Worm (Caenorhabditis elegans) whole organism, L4/young adult: ENCODE results near the gene xdh-1.
"Not testable (repeated sequence)": the region's sequence is repeated elsewhere in the genome, so short reads cannot be mapped to it uniquely, and the experiment has no call there.

ENCODE experiments used
- W03F9.2 ChIP-seq: fragments of 150-350 bp; optimal IDR thresholded peaks from 2 replicates; lab custom pipeline; 2014; ENCODE audit warnings: missing biosample characterization, missing genetic modification characterization
- dao-5 ChIP-seq: sonication (generic microtip); optimal IDR thresholded peaks from 2 replicates; lab custom pipeline; 2016; ENCODE audit warnings: missing genotype, missing genetic modification characterization, moderate library complexity, missing compliant biosample characterization
- him-1 ChIP-seq: sonication (generic microtip); optimal IDR thresholded peaks from 2 replicates; lab custom pipeline; 2016; ENCODE audit warnings: missing genotype, missing genetic modification reagents, missing genetic modification characterization, missing compliant biosample characterization

xdh-1 gene

DNA sequence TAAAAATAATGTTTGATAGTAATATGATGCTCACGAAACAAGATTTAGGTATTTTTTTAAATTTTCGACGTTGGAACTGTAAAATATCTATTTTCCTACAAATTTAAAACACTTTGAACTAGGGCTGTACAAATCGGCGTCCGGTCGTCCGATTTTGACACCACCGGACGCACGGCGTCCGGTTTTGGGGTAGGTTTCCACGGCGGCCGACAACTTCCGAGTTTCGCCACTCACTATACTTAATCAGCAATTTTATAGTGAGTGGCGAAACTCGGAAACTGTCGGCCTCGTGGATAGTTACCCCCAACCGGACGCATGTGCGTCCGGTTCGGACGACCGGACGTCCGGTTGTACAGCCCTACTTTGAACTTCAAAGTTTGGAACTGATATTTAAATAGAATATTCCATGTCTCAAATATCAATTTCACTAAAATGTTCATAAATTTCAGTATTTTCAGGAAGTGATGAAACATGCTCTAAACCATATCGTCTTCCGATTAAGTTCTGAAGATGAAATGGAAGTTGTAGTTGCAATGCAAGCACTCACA lies 35.4 kb downstream of the xdh-1 start:
- TF ChIP-seq him-1 (tag; lab: Kevin White, UChicago) = no peak
- no peak for TF ChIP-seq dao-5 (tag; lab: Kevin White, UChicago)
- no peak for TF ChIP-seq W03F9.2 (tag; lab: Kevin White, UChicago)

DNA sequence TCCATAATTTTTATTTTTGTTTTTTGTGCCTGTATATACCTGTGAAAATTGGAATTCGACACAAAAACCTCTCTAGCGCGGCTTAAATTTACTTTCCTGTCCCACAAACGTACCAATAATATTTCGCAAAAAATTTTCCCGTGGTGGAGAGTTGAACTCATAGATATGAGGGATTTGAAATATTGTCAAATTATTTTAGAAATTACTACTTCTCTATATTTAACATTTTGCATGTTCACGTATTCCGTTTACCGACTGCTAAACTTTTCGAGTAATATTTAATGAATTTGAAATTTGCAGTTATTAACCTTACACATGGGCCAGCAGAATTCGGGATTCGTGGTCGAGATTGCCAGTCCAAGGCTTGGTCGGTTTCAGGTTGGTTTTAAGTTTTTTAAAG lies 38.9 kb downstream of the xdh-1 start, which contains the start of gene Y67A10A.7:
Y67A10A.7 (plus strand) TSS at position 301 of the 400 bp plus-strand sequence.
- TF ChIP-seq dao-5, him-1, W03F9.2 (tag; lab: Kevin White, UChicago): not testable (repeated sequence)

DNA sequence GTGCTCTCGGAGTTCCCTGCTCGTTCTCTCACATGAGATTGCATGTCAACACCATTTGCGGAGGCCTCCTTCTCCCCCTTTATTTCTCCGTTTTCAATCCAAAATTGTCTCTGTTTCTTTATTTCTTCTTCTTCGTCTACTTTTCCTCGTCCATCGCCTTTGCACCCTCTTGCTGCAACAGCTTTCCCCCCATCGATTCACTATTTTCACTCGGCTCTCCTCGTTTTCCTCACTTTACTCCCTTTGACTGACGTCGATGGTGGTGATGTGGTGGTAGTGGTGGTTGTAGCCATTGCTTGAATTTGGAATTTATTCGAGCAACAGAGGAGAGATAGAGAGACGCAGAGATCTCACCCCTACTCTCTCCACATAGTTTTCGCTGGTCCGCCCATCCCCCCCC lies 41.1 kb downstream of the xdh-1 start:
- TF ChIP-seq W03F9.2 (tag; lab: Kevin White, UChicago) (no peak), him-1 (tag; lab: Kevin White, UChicago) (peak; percentile 11)

DNA sequence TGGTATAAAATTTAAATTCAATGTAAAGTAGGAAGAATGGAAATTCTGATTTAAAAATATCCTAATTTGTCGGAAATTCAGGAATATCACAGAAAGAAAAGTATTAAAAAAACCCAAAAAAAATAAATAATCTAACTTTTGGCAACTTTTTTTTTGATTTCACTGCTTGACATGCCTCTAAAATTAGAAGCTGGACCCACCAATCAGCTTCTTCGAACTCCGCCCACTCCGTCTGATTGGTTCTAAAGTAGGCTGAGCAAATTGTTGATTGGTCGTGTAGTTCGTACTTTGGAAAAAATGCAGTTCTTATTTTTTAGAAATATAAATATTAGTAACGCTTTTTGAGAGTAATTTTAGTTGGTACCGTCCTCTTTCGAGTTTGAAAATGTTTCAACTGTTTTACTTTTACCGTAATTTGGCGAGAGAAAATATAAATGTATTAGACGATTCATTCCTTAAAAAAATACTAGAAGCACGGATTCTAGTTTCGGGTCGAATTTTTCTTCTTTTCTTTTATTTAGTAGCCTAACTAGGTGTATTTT lies 46.8 kb downstream of the xdh-1 start:
- no peak for TF ChIP-seq him-1 (tag; lab: Kevin White, UChicago)
- TF ChIP-seq W03F9.2 (tag; lab: Kevin White, UChicago) = no peak

DNA sequence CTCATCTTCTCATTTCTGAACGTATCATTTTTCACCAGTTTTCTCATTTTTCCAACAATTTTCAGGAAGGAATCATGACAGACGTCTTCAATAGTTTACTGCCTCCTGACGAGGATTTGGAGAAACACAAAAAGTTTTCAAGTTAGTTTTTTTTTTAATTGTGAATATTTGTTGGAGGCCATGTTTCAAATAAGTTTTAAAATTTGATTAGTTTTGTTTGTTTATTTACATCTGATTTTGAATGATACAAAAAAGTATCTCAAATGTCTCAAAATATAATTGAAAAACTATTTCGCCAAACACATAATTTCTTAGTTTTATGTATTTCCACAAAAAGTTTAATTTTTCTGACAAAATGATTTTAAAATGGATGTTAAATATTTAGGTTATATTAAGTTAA lies 51.5 kb downstream of the xdh-1 start, which contains the start of gene ssu-2:
ssu-2 (plus strand) TSS at position 59 of the 400 bp plus-strand sequence.
- TF ChIP-seq W03F9.2 (tag; lab: Kevin White, UChicago) (no peak), him-1 (tag; lab: Kevin White, UChicago) (no peak), dao-5 (tag; lab: Kevin White, UChicago) (no peak)

DNA sequence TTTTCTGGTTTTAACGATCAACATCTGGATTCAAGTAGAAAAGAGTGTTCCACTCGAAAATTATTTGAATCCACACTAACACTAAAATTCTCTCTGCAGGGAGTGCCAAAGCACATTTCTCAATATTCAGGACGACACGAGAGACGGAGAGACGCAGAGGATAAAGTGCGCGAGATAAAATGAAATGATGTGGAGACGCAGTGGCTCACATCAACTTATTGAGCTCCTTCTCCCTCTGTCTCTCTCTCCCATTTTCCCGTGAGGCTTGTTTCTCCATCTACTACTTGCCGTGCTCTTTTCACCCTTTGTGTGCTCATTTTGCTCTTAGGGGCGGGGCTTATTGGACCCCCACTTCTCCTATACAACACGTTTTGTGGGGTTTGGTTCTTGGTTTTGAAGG lies 56.6 kb downstream of the xdh-1 start:
- peak; percentile 23 for TF ChIP-seq him-1 (tag; lab: Kevin White, UChicago)
- no peak for TF ChIP-seq dao-5 (tag; lab: Kevin White, UChicago)
- no peak for TF ChIP-seq W03F9.2 (tag; lab: Kevin White, UChicago)
